Fruit fly (Drosophila melanogaster): Measurements from ENCODE around the gene NLaz.

- TF ChIP-seq CG9932 (GFP tag; IDR thresholded peaks at IDR 0.05) (no peak), CG15479 (GFP tag; optimal IDR thresholded peaks at IDR 0.05) (no peak), ro (GFP tag; IDR thresholded peaks at IDR 0.05) (no peak), Sox102F (GFP tag; optimal IDR thresholded peaks at IDR 0.05) (no peak), CG8478 (optimal IDR thresholded peaks at IDR 0.05) (no peak), Blimp-1 (GFP tag; optimal IDR thresholded peaks at IDR 0.05) (no peak), CG2116 (GFP tag; optimal IDR thresholded peaks at IDR 0.05) (no peak), CG7839 (tag; optimal IDR thresholded peaks at IDR 0.05) (no peak), Med (GFP tag) (peak; percentile 18), Awh (GFP tag; IDR thresholded peaks at IDR 0.05) (no peak), Atf6 (GFP tag; IDR thresholded peaks at IDR 0.05) (no peak)
Observed at dm6 chr2L:1409695-1410094, 48.1 kb upstream of the NLaz start.

Measured in whole organism, embryonic.